Worm (Caenorhabditis elegans): ENCODE measurements around the gene ule-5.

- no peak for TF ChIP-seq nhr-12 (tag; optimal IDR thresholded peaks at IDR 0.05)
- TF ChIP-seq snpc-4 (tag; optimal IDR thresholded peaks at IDR 0.05): no peak
- no peak for TF ChIP-seq zip-8 (tag; optimal IDR thresholded peaks at IDR 0.05)
- TF ChIP-seq nhr-28 (tag; optimal IDR thresholded peaks at IDR 0.05): no peak
- TF ChIP-seq unc-39 (tag; optimal IDR thresholded peaks at IDR 0.05): no peak
- TF ChIP-seq ztf-11 (tag; optimal IDR thresholded peaks at IDR 0.05): no peak
- no peak for TF ChIP-seq mep-1 (tag; optimal IDR thresholded peaks at IDR 0.05)
- no peak for TF ChIP-seq lin-13 (tag; optimal IDR thresholded peaks at IDR 0.05)
Observed at ce11 chrX:11852494-11852893, 30.4 kb upstream of the ule-5 start, which contains the start of gene xtr-1.

Measured in whole organism, mixed stage, embryonic.